Worm (Caenorhabditis elegans) whole organism, midembryonic: ENCODE measurements around the gene C14A4.9.

ENCODE experiments used
- T22C8.4 ChIP-seq: fragments of 200-800 bp; sonication (Bioruptor generic); IDR thresholded peaks from 2 replicates; pipeline ENCODE4 v1.3.6; 2022; ENCODE audit warnings: missing genetic modification characterization, missing compliant biosample characterization
- cog-1 ChIP-seq: sonication (generic microtip); optimal IDR thresholded peaks from 2 replicates; lab custom pipeline; 2016; ENCODE audit warnings: missing genetic modification characterization, missing compliant biosample characterization
- flt-1 ChIP-seq: fragments of 200-800 bp; sonication (Bioruptor generic); IDR thresholded peaks from 2 replicates; pipeline ENCODE4 v1.3.6; 2022; ENCODE audit warnings: missing genetic modification characterization, missing compliant biosample characterization
- klf-2 ChIP-seq: fragments of 200-800 bp; sonication (Bioruptor generic); conservative IDR thresholded peaks from 2 replicates; pipeline ENCODE4 v1.3.6; 2022; ENCODE audit warnings: missing genetic modification reagents, missing genetic modification characterization, missing compliant biosample characterization
- med-1 ChIP-seq: sonication (generic microtip); optimal IDR thresholded peaks from 2 replicates; lab custom pipeline; 2017; ENCODE audit warnings: missing genetic modification characterization, mild to moderate bottlenecking, missing compliant biosample characterization, antibody characterized with exemption, missing genetic modification reagents; ENCODE audit not compliant: insufficient read depth
- ref-1 ChIP-seq: fragments of 200-800 bp; sonication (Bioruptor generic); conservative IDR thresholded peaks from 2 replicates; pipeline ENCODE4 v1.3.6; 2022; ENCODE audit warnings: missing genetic modification reagents, missing genetic modification characterization, missing compliant biosample characterization
- tab-1 ChIP-seq: fragments of 200-800 bp; sonication (Bioruptor generic); IDR thresholded peaks from 2 replicates; pipeline ENCODE4 v1.3.6; 2022; ENCODE audit warnings: missing genetic modification characterization, missing compliant biosample characterization
- ztf-23 ChIP-seq: fragments of 200-800 bp; sonication (Bioruptor generic); IDR thresholded peaks from 2 replicates; pipeline ENCODE4 v1.3.6; 2022; ENCODE audit warnings: missing genetic modification reagents, missing genetic modification characterization, missing compliant biosample characterization
- ztf-29 ChIP-seq: fragments of 200-800 bp; sonication (Bioruptor generic); IDR thresholded peaks from 2 replicates; pipeline ENCODE4 v1.3.6; 2022; ENCODE audit warnings: missing genetic modification reagents, missing genetic modification characterization, missing compliant biosample characterization

DNA sequence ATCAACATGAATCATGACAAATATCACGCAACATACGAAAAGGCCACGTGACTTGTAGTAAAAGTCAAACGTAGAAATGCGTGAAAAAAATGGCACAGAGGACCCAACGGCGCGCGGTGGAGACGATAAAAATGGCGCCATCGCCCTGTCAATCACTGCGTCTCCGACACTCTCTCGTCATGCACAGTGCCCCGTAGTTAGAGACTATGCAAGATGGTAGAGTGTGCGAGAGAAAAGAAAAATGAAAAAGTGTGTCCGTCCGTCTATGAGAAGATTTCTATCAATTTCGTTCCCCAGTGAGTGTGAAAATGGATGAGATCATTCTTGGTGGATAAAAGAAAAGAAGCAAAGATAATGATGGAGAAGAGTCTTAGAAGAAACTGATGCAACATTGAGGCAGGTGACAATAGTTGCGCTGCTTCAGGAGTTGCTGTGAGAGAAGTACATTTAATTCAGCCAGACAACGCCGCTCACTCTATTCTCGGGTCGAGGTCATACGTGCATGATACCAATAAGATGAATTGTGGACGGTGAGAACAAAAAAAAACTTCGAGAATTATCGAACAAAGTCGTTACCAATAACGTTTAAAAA, 43.6 kb upstream of the C14A4.9 start:
- TF ChIP-seq T22C8.4 (GFP tag; lab: Robert Waterston, UW), result no peak
- no peak for TF ChIP-seq ztf-29 (GFP tag; lab: Robert Waterston, UW)
- TF ChIP-seq cog-1, result no peak
- 0 out of 2 replicates have a peak, but pooled peaks have one; percentile 6 for TF ChIP-seq flt-1 (GFP tag; lab: Robert Waterston, UW)
- no peak for TF ChIP-seq klf-2 (GFP tag; lab: Robert Waterston, UW)
- no peak for TF ChIP-seq tab-1
- TF ChIP-seq ztf-23, result no peak
- TF ChIP-seq ref-1 (GFP tag; lab: Robert Waterston, UW), result no peak
- no peak for TF ChIP-seq med-1
